Worm (Caenorhabditis elegans): ENCODE measurements around the gene acbp-6.

DNA sequence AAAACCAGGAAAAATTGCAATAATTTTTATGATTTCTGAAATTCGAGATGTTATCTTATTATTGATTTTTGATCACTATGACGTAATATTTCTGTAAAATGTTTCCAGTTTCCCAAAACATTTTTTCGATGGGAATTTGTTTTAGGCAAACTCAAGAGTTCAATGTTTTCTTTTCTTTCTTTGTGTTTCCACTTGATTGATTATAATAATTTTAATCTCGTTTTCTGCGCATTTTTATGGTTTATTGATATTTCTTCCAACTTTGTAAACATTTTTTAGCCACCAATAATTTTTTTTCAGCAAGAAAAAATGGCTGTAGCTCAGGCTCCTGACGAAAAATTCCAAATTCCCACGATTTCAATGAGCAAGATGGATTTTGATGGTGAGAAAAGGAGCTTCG, 19.3 kb downstream of the acbp-6 start, which contains the start of gene W03C9.6:
- TF ChIP-seq scrt-1 (GFP tag; IDR thresholded peaks at IDR 0.05) (no peak), hnd-1 (tag; optimal IDR thresholded peaks at IDR 0.05) (no peak), ama-1 (optimal IDR thresholded peaks at IDR 0.05) (no peak), hmg-4 (GFP tag; optimal IDR thresholded peaks at IDR 0.05) (no peak), flt-1 (GFP tag; IDR thresholded peaks at IDR 0.05) (no peak)
